Worm (Caenorhabditis elegans): ENCODE results near the gene nob-1.

DNA sequence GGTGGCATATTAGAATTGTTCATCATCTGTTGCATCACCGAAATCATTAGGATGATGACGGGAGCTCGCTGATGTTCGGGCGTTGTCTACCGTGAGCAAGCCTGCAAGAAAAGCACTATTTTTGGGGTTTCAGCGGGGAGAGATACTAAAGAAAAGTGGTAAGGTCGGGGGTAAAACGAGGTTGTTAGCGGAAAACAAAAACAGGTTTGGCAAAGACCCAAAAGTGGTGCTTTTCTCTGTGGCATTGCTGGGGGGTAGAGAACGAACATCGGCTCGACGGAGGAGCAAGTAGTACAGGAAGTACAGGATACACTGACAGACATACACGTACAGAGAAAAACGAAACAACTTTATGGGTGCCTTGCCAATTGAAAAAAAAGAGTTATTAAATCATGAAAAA is 6.7 kb downstream of the nob-1 start, which contains the start of gene php-3:
- no peak for TF ChIP-seq ama-1 (optimal IDR thresholded peaks at IDR 0.05)
- no peak for TF ChIP-seq jun-1 (tag; optimal IDR thresholded peaks at IDR 0.05)
